Worm (Caenorhabditis elegans) whole organism, late embryonic: Measurements from ENCODE around the gene Y54G2A.77.
A peak's percentile ranks its signal among the peaks of the same experiment; 100 is the strongest.

Source experiments
- C38D4.7 ChIP-seq: fragments of 200-800 bp; sonication (Bioruptor generic); optimal IDR thresholded peaks from 2 replicates; lab custom pipeline; 2018; ENCODE audit warnings: mild to moderate bottlenecking, missing genetic modification characterization, moderate library complexity, missing compliant biosample characterization
- F13H6.1 ChIP-seq: sonication (generic microtip); optimal IDR thresholded peaks from 2 replicates; lab custom pipeline; 2016; ENCODE audit warnings: missing genetic modification characterization, missing compliant biosample characterization
- K09A11.1 ChIP-seq: sonication (generic microtip); optimal IDR thresholded peaks from 2 replicates; lab custom pipeline; 2017; ENCODE audit warnings: antibody characterized with exemption, mild to moderate bottlenecking, missing genetic modification characterization, missing compliant biosample characterization; ENCODE audit not compliant: insufficient read depth
- T23F11.4 ChIP-seq: fragments of 200-800 bp; sonication (Bioruptor generic); optimal IDR thresholded peaks from 2 replicates; lab custom pipeline; 2018; ENCODE audit warnings: mild to moderate bottlenecking, missing genetic modification characterization, missing compliant biosample characterization
- ahr-1 ChIP-seq: sonication (generic microtip); optimal IDR thresholded peaks from 2 replicates; lab custom pipeline; 2016; ENCODE audit warnings: missing genetic modification characterization, missing compliant biosample characterization
- ama-1 ChIP-seq: fragments of 150-350 bp; optimal IDR thresholded peaks from 2 replicates; lab custom pipeline; 2014
- ceh-14 ChIP-seq: sonication (generic microtip); optimal IDR thresholded peaks from 2 replicates; lab custom pipeline; 2016; ENCODE audit warnings: missing genotype, missing genetic modification characterization, missing compliant biosample characterization
- ceh-18 ChIP-seq: sonication (generic microtip); optimal IDR thresholded peaks from 2 replicates; lab custom pipeline; 2016; ENCODE audit warnings: missing genetic modification characterization, missing compliant biosample characterization
- ceh-19 ChIP-seq: fragments of 200-800 bp; sonication (Bioruptor generic); optimal IDR thresholded peaks from 2 replicates; lab custom pipeline; 2018; ENCODE audit warnings: mild to moderate bottlenecking, missing genetic modification characterization, missing compliant biosample characterization
- ceh-2 ChIP-seq: sonication (generic microtip); optimal IDR thresholded peaks from 2 replicates; lab custom pipeline; 2016; ENCODE audit warnings: missing genotype, missing genetic modification characterization, missing compliant biosample characterization
- ceh-31 ChIP-seq: sonication (generic microtip); optimal IDR thresholded peaks from 2 replicates; lab custom pipeline; 2016; ENCODE audit warnings: missing genetic modification characterization, missing compliant biosample characterization
- ceh-34 ChIP-seq: sonication (generic microtip); optimal IDR thresholded peaks from 2 replicates; lab custom pipeline; 2016; ENCODE audit warnings: mild to moderate bottlenecking, missing genetic modification characterization, missing compliant biosample characterization
- ceh-48 ChIP-seq: sonication (generic microtip); optimal IDR thresholded peaks from 2 replicates; lab custom pipeline; 2016; ENCODE audit warnings: missing genetic modification characterization, inconsistent platforms, missing compliant biosample characterization
- ceh-9 ChIP-seq: sonication (generic microtip); optimal IDR thresholded peaks from 2 replicates; lab custom pipeline; 2016; ENCODE audit warnings: mild to moderate bottlenecking, missing genetic modification characterization, inconsistent platforms, missing compliant biosample characterization
- che-1 ChIP-seq: sonication (generic microtip); optimal IDR thresholded peaks from 2 replicates; lab custom pipeline; 2016; ENCODE audit warnings: mild to moderate bottlenecking, missing genetic modification characterization, missing compliant biosample characterization
- dmd-4 ChIP-seq: sonication (generic microtip); optimal IDR thresholded peaks from 2 replicates; lab custom pipeline; 2016; ENCODE audit warnings: borderline replicate concordance, missing genetic modification characterization, missing compliant biosample characterization
- dve-1 ChIP-seq: sonication (generic microtip); optimal IDR thresholded peaks from 2 replicates; lab custom pipeline; 2017; ENCODE audit warnings: antibody characterized with exemption, mild to moderate bottlenecking, missing genetic modification characterization, missing compliant biosample characterization
- ets-4 ChIP-seq: sonication (generic microtip); optimal IDR thresholded peaks from 2 replicates; lab custom pipeline; 2016; ENCODE audit warnings: missing genetic modification characterization, missing compliant biosample characterization
- eyg-1 ChIP-seq: sonication (generic microtip); optimal IDR thresholded peaks from 2 replicates; lab custom pipeline; 2016; ENCODE audit warnings: missing genotype, missing genetic modification characterization, missing compliant biosample characterization
- fax-1 ChIP-seq: sonication (generic microtip); optimal IDR thresholded peaks from 2 replicates; lab custom pipeline; 2016; ENCODE audit warnings: missing genotype, missing genetic modification characterization, missing compliant biosample characterization
- fkh-10 ChIP-seq: fragments of 150-350 bp; optimal IDR thresholded peaks from 2 replicates; lab custom pipeline; 2014; ENCODE audit warnings: missing biosample characterization, missing genetic modification reagents, missing genetic modification characterization
- fkh-6 ChIP-seq: sonication (generic microtip); optimal IDR thresholded peaks from 2 replicates; lab custom pipeline; 2016; ENCODE audit warnings: missing genetic modification characterization, missing compliant biosample characterization
- gmeb-2 ChIP-seq: sonication (generic microtip); optimal IDR thresholded peaks from 2 replicates; lab custom pipeline; 2016; ENCODE audit warnings: missing genetic modification characterization, inconsistent platforms, missing compliant biosample characterization
- hlh-13 ChIP-seq: fragments of 200-800 bp; sonication (Bioruptor generic); optimal IDR thresholded peaks from 2 replicates; lab custom pipeline; 2018; ENCODE audit warnings: mild to moderate bottlenecking, missing genetic modification characterization, missing compliant biosample characterization
- hlh-30 ChIP-seq: sonication (generic microtip); optimal IDR thresholded peaks from 2 replicates; lab custom pipeline; 2017; ENCODE audit warnings: antibody characterized with exemption, missing genetic modification characterization, missing compliant biosample characterization; ENCODE audit not compliant: insufficient read depth
- hlh-6 ChIP-seq: sonication (generic microtip); optimal IDR thresholded peaks from 2 replicates; lab custom pipeline; 2016; ENCODE audit warnings: missing genotype, missing genetic modification characterization, missing compliant biosample characterization
- hlh-8 ChIP-seq: sonication (generic microtip); optimal IDR thresholded peaks from 2 replicates; lab custom pipeline; 2016; ENCODE audit warnings: missing genotype, missing genetic modification characterization, missing compliant biosample characterization
- madf-2 ChIP-seq: sonication (generic microtip); optimal IDR thresholded peaks from 2 replicates; lab custom pipeline; 2017; ENCODE audit warnings: missing genetic modification characterization, missing compliant biosample characterization
- nfya-1 ChIP-seq: sonication (generic microtip); optimal IDR thresholded peaks from 2 replicates; lab custom pipeline; 2017; ENCODE audit warnings: missing genetic modification characterization, mild to moderate bottlenecking, missing compliant biosample characterization, antibody characterized with exemption, moderate library complexity
- nhr-11 ChIP-seq: fragments of 150-350 bp; optimal IDR thresholded peaks from 2 replicates; lab custom pipeline; 2014; ENCODE audit warnings: missing biosample characterization, missing genetic modification characterization
- nhr-232 ChIP-seq: sonication (generic microtip); optimal IDR thresholded peaks from 2 replicates; lab custom pipeline; 2016; ENCODE audit warnings: missing genetic modification characterization, missing compliant biosample characterization
- pag-3 ChIP-seq: sonication (generic microtip); optimal IDR thresholded peaks from 2 replicates; lab custom pipeline; 2016; ENCODE audit warnings: missing compliant biosample characterization, missing genetic modification characterization, borderline replicate concordance
- pax-1 ChIP-seq: fragments of 150-350 bp; optimal IDR thresholded peaks from 2 replicates; lab custom pipeline; 2014; ENCODE audit warnings: missing biosample characterization, missing genetic modification characterization
- pros-1 ChIP-seq: fragments of 150-350 bp; optimal IDR thresholded peaks from 2 replicates; lab custom pipeline; 2014; ENCODE audit warnings: missing biosample characterization, missing genetic modification reagents, missing genetic modification characterization
- ref-2 ChIP-seq: sonication (generic microtip); optimal IDR thresholded peaks from 2 replicates; lab custom pipeline; 2016; ENCODE audit warnings: missing genetic modification characterization, missing compliant biosample characterization
- rnt-1 ChIP-seq: sonication (generic microtip); optimal IDR thresholded peaks from 2 replicates; lab custom pipeline; 2016; ENCODE audit warnings: missing genetic modification characterization, missing compliant biosample characterization
- sox-2 ChIP-seq: fragments of 200-800 bp; sonication (Bioruptor generic); IDR thresholded peaks from 2 replicates; pipeline ENCODE4 v1.3.6; 2022; ENCODE audit warnings: missing genetic modification reagents, missing genetic modification characterization, missing compliant biosample characterization
- sox-4 ChIP-seq: sonication (generic microtip); optimal IDR thresholded peaks from 2 replicates; lab custom pipeline; 2017; ENCODE audit warnings: mild to moderate bottlenecking, missing genetic modification characterization, inconsistent platforms, missing compliant biosample characterization
- syd-9 ChIP-seq: sonication (generic microtip); optimal IDR thresholded peaks from 2 replicates; lab custom pipeline; 2016; ENCODE audit warnings: mild to moderate bottlenecking, missing genetic modification characterization, moderate library complexity, missing compliant biosample characterization
- tbx-2 ChIP-seq: sonication (generic microtip); optimal IDR thresholded peaks from 2 replicates; lab custom pipeline; 2016; ENCODE audit warnings: missing genetic modification characterization, missing compliant biosample characterization
- tbx-7 ChIP-seq: sonication (generic microtip); optimal IDR thresholded peaks from 2 replicates; lab custom pipeline; 2016; ENCODE audit warnings: missing genotype, missing genetic modification characterization, missing compliant biosample characterization
- ttx-3 ChIP-seq: sonication (generic microtip); optimal IDR thresholded peaks from 2 replicates; lab custom pipeline; 2016; ENCODE audit warnings: missing genetic modification reagents, missing genetic modification characterization, missing compliant biosample characterization
- unc-42 ChIP-seq: sonication (generic microtip); optimal IDR thresholded peaks from 2 replicates; lab custom pipeline; 2016; ENCODE audit warnings: missing genotype, missing genetic modification characterization, missing compliant biosample characterization
- unc-55 ChIP-seq: sonication (generic microtip); optimal IDR thresholded peaks from 2 replicates; lab custom pipeline; 2017; ENCODE audit warnings: missing biosample characterization, missing genetic modification reagents, missing genetic modification characterization

Gene Y54G2A.77

DNA sequence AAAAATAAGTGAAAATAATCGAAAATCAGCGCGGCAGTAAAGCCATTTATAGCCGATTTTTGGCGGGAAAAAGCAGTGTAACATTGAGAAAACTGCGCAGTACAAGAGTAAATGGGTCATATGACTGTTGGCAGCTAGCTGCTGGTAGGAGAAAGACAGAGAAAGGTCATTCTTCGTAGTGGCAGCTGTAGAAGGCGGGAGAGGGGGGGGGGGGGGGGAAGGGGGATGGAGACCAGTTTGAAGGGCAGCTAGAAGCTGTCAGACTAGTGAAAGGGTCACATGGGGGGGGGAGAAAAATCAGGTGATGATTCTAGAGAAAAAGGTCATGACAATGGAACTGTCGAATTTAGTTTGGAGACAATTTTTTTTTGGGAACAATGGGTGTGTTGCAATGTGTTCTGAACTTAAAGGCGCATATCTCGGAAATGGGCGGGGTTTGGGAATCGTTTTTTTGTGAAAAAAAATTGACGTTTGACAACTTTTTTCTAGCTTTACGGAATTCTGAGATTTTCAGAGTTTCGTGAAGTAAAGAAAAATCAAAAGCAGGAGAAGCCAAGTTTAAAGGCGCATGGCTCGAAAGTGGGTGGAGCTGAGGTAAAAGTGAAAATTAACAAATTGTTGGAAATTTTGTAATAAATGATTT is 9.8 kb downstream of the Y54G2A.77 start:
- TF ChIP-seq ref-2 (tag; lab: Kevin White, UChicago) (no peak), hlh-30 (peak; percentile 58)

DNA sequence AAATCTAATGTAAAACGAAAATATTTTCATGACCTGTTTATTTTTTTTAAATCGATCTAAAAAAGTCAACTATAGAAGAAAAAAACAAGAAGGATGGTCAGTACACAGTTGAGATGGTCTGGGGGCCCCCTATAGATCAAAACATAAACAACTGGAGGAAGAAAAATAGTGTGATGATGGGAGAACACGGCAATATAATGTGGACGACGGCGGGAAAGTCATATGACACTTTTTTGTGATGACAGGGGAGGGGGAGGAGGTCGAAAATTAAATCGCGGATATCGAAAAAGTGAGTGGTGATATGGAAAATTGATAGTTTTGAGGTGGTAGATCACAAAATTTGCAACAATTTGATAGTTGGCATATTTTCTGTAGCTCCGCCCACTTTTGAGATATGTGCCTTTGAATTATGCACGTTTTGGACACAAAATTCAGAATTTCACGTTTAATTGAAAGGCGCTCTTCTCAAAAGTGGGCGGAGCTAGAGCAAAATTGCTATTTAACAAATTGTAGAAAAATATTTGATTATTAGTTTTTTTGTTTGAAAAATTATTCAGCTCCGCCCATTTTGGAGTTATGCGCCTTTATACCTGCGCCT is 11.0 kb downstream of the Y54G2A.77 start:
- TF ChIP-seq hlh-30 (peak; percentile 69), sox-2 (GFP tag; lab: Robert Waterston, UW) (no peak), ceh-14 (tag; lab: Kevin White, UChicago) (no peak), ceh-31 (no peak), ceh-9 (tag; lab: Kevin White, UChicago) (no peak)

DNA sequence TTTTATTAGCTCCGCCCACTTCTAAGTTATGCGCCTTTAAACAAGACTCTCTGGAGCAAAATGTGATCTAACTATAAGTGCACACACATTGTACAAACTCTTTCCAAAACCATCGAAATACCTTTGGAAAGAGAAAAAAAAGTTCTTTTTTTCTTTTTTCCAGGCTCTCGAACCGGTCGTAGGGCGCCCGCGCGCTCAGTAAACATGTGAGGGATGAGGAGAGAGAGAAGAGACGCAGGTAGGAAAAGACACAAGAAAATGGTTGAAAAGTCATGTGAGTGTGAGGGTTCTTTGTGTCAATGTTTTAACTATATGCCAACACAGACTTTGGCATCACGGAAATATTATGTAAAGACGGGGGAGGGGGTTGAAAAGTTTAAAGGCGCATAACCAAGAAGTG is 12.0 kb downstream of the Y54G2A.77 start:
- no peak for TF ChIP-seq T23F11.4 (GFP tag; lab: Kevin White, UChicago)
- peak; percentile 13 for TF ChIP-seq F13H6.1 (tag; lab: Kevin White, UChicago)
- TF ChIP-seq ceh-31, result peak; percentile 60
- TF ChIP-seq fkh-6 (tag; lab: Kevin White, UChicago), result no peak
- no peak for TF ChIP-seq ceh-48 (tag; lab: Kevin White, UChicago)
- TF ChIP-seq eyg-1 (tag; lab: Kevin White, UChicago), result no peak
- peak; percentile 35 for TF ChIP-seq ceh-19 (GFP tag; lab: Kevin White, UChicago)
- TF ChIP-seq ets-4, result peak; percentile 12
- TF ChIP-seq ceh-18 (tag; lab: Kevin White, UChicago), result peak; percentile 62
- no peak for TF ChIP-seq C38D4.7 (GFP tag; lab: Kevin White, UChicago)
- no peak for TF ChIP-seq che-1 (tag; lab: Kevin White, UChicago)
- peak; percentile 91 for TF ChIP-seq hlh-30
- TF ChIP-seq ttx-3, result no peak
- peak; percentile 30 for TF ChIP-seq nfya-1 (tag; lab: Kevin White, UChicago)

DNA sequence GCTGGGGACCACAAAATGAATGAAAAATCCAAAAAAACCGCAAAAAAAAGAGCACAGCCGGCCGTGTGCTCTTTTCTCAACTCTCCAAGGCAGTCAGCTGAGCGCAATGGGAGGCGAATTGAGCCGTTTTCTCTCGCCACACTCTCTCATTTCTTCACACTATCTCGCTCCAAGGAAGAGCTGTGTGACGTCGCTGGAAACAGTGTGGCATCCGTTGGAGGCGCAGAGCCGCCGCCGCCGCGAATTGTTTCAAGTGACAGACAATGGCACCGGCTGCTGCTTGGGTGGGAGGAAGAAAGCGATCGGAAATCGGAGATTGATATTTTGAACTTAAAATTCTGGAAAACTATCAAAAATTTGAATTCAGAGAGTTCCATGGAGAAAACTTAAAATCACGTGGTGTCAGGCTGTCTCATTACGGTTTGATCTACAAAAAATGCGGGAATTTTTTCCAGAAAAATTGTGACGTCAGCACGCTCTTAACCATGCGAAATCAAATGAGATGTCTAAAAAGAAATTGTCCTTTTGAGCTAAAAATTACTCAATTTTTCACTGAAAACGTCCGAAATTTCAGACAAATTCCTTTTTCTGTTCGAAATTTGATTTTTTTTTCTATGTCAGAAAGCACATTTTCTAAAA is 13.6 kb downstream of the Y54G2A.77 start:
- no peak for TF ChIP-seq tbx-7 (tag; lab: Kevin White, UChicago)
- no peak for TF ChIP-seq fax-1 (tag; lab: Kevin White, UChicago)
- TF ChIP-seq eyg-1 (tag; lab: Kevin White, UChicago), result no peak
- TF ChIP-seq sox-4 (tag; lab: Kevin White, UChicago), result peak; percentile 14
- peak; percentile 61 for TF ChIP-seq rnt-1
- TF ChIP-seq ets-4, result no peak
- peak; percentile 32 for TF ChIP-seq ceh-19 (GFP tag; lab: Kevin White, UChicago)
- TF ChIP-seq hlh-13 (GFP tag; lab: Kevin White, UChicago), result no peak
- no peak for TF ChIP-seq unc-42
- TF ChIP-seq ceh-18 (tag; lab: Kevin White, UChicago), result peak; percentile 57
- no peak for TF ChIP-seq fkh-6 (tag; lab: Kevin White, UChicago)
- TF ChIP-seq ceh-2, result no peak
- TF ChIP-seq pax-1 (tag; lab: Kevin White, UChicago), result no peak
- no peak for TF ChIP-seq gmeb-2
- TF ChIP-seq ttx-3, result no peak
- peak; percentile 2 for TF ChIP-seq hlh-8
- no peak for TF ChIP-seq pros-1 (tag; lab: Kevin White, UChicago)
- TF ChIP-seq ceh-31, result peak; percentile 58
- TF ChIP-seq dve-1, result no peak
- no peak for TF ChIP-seq fkh-10 (GFP tag; lab: Kevin White, UChicago)
- TF ChIP-seq ama-1 (lab: Kevin White, UChicago), result no peak
- no peak for TF ChIP-seq K09A11.1 (tag; lab: Kevin White, UChicago)
- no peak for TF ChIP-seq nhr-232 (tag; lab: Kevin White, UChicago)
- TF ChIP-seq dmd-4 (tag; lab: Kevin White, UChicago), result no peak
- no peak for TF ChIP-seq ahr-1 (tag; lab: Kevin White, UChicago)
- no peak for TF ChIP-seq nhr-11 (tag; lab: Kevin White, UChicago)
- peak; percentile 33 for TF ChIP-seq ceh-34 (tag; lab: Kevin White, UChicago)
- TF ChIP-seq madf-2 (tag; lab: Kevin White, UChicago), result no peak
- no peak for TF ChIP-seq syd-9 (tag; lab: Kevin White, UChicago)
- TF ChIP-seq tbx-2 (tag; lab: Kevin White, UChicago), result peak; percentile 2
- TF ChIP-seq pag-3 (tag; lab: Kevin White, UChicago), result no peak
- TF ChIP-seq hlh-6 (tag; lab: Kevin White, UChicago), result no peak
- no peak for TF ChIP-seq ceh-9 (tag; lab: Kevin White, UChicago)
- peak; percentile 6 for TF ChIP-seq unc-55 (GFP tag; lab: Kevin White, UChicago)
